Worm (Caenorhabditis elegans) whole organism, L3 larva: ENCODE results near the gene nlp-49.

Experiments
- R02D3.7 ChIP-seq: fragments of 150-350 bp; optimal IDR thresholded peaks from 2 replicates; lab custom pipeline; 2014; ENCODE audit warnings: missing biosample characterization, missing genetic modification characterization
- ZK546.5 ChIP-seq: sonication (generic microtip); optimal IDR thresholded peaks from 2 replicates; lab custom pipeline; 2017; ENCODE audit warnings: missing biosample characterization, missing genetic modification characterization
- aly-2 ChIP-seq: fragments of 150-350 bp; optimal IDR thresholded peaks from 2 replicates; lab custom pipeline; 2014; ENCODE audit warnings: missing biosample characterization, missing genetic modification characterization
- ama-1 ChIP-seq: fragments of 150-350 bp; optimal IDR thresholded peaks from 2 replicates; lab custom pipeline; 2018
- ceh-16 ChIP-seq: sonication (generic microtip); optimal IDR thresholded peaks from 2 replicates; lab custom pipeline; 2017; ENCODE audit warnings: missing biosample characterization, missing genetic modification characterization
- ceh-28 ChIP-seq: fragments of 150-350 bp; optimal IDR thresholded peaks from 2 replicates; lab custom pipeline; 2014; ENCODE audit warnings: missing biosample characterization, missing genetic modification reagents, missing genetic modification characterization
- ceh-82 ChIP-seq: fragments of 150-350 bp; optimal IDR thresholded peaks from 2 replicates; lab custom pipeline; 2014; ENCODE audit warnings: missing biosample characterization, missing genetic modification characterization
- ceh-9 ChIP-seq: sonication (generic microtip); optimal IDR thresholded peaks from 2 replicates; lab custom pipeline; 2018; ENCODE audit warnings: missing biosample characterization, missing genetic modification characterization
- daf-12 ChIP-seq: fragments of 150-350 bp; optimal IDR thresholded peaks from 2 replicates; lab custom pipeline; 2014; ENCODE audit warnings: missing biosample characterization, missing genetic modification reagents, missing genetic modification characterization
- egl-27 ChIP-seq: sonication (generic microtip); optimal IDR thresholded peaks from 4 replicates; lab custom pipeline; 2017; ENCODE audit warnings: missing biosample characterization, missing genetic modification reagents, missing genetic modification characterization
- egl-5 ChIP-seq: fragments of 150-350 bp; optimal IDR thresholded peaks from 2 replicates; lab custom pipeline; 2017; ENCODE audit warnings: missing biosample characterization, missing genetic modification reagents, missing genetic modification characterization, inconsistent platforms
- elt-1 ChIP-seq: fragments of 150-350 bp; optimal IDR thresholded peaks from 2 replicates; lab custom pipeline; 2014; ENCODE audit warnings: missing biosample characterization, missing genetic modification characterization
- elt-2 ChIP-seq: sonication (generic microtip); optimal IDR thresholded peaks from 2 replicates; lab custom pipeline; 2016; ENCODE audit warnings: missing genetic modification reagents, mild to moderate bottlenecking, missing genetic modification characterization, missing compliant biosample characterization
- elt-3 ChIP-seq, 3 experiments: fragments of 150-350 bp in 1 of 3; sonication (generic microtip) in 2 of 3; optimal IDR thresholded peaks; 2 replicates in 2 of 3; 4 replicates in 1 of 3; lab custom pipeline; 2014 to 2017; ENCODE audit warnings: missing biosample characterization in 3 of 3, missing genetic modification characterization in 3 of 3
- eor-1 ChIP-seq, 2 experiments: fragments of 150-350 bp; optimal IDR thresholded peaks; 2 replicates each; lab custom pipeline; 2014 to 2018; ENCODE audit warnings: missing biosample characterization in 2 of 2, missing genetic modification characterization in 2 of 2
- fkh-10 ChIP-seq: sonication (generic microtip); optimal IDR thresholded peaks from 2 replicates; lab custom pipeline; 2017; ENCODE audit warnings: missing biosample characterization, missing genetic modification reagents, missing genetic modification characterization
- fkh-2 ChIP-seq: fragments of 150-350 bp; optimal IDR thresholded peaks from 2 replicates; lab custom pipeline; 2014; ENCODE audit warnings: missing biosample characterization, missing genetic modification reagents, missing genetic modification characterization
- fos-1 ChIP-seq: fragments of 150-350 bp; optimal IDR thresholded peaks from 2 replicates; lab custom pipeline; 2014; ENCODE audit warnings: missing biosample characterization, missing genetic modification characterization
- hmg-11 ChIP-seq: sonication (generic microtip); optimal IDR thresholded peaks from 2 replicates; lab custom pipeline; 2016; ENCODE audit warnings: missing genetic modification characterization, missing compliant biosample characterization
- jun-1 ChIP-seq: fragments of 150-350 bp; optimal IDR thresholded peaks from 2 replicates; lab custom pipeline; 2014; ENCODE audit warnings: missing biosample characterization, missing genetic modification reagents, missing genetic modification characterization
- lin-15B ChIP-seq: fragments of 150-350 bp; optimal IDR thresholded peaks from 2 replicates; lab custom pipeline; 2014; ENCODE audit warnings: missing biosample characterization, missing genetic modification characterization
- lin-39 ChIP-seq: fragments of 150-350 bp; optimal IDR thresholded peaks from 2 replicates; lab custom pipeline; 2018; ENCODE audit warnings: missing biosample characterization, missing genetic modification reagents, missing genetic modification characterization
- lsy-12 ChIP-seq: sonication (generic microtip); optimal IDR thresholded peaks from 2 replicates; lab custom pipeline; 2016; ENCODE audit warnings: mild to moderate bottlenecking, missing genetic modification characterization, missing compliant biosample characterization
- mdl-1 ChIP-seq: fragments of 150-350 bp; optimal IDR thresholded peaks from 2 replicates; lab custom pipeline; 2014; ENCODE audit warnings: missing biosample characterization, missing genetic modification characterization
- mml-1 ChIP-seq: fragments of 150-350 bp; sonication (generic microtip); optimal IDR thresholded peaks from 3 replicates; lab custom pipeline; 2014; ENCODE audit warnings: missing biosample characterization, missing genetic modification characterization
- nfya-1 ChIP-seq: sonication (generic microtip); optimal IDR thresholded peaks from 2 replicates; lab custom pipeline; 2017; ENCODE audit warnings: missing genetic modification characterization, mild to moderate bottlenecking, missing compliant biosample characterization, antibody characterized with exemption, moderate library complexity; ENCODE audit not compliant: insufficient read depth
- nhr-11 ChIP-seq: fragments of 150-350 bp; optimal IDR thresholded peaks from 2 replicates; lab custom pipeline; 2014; ENCODE audit warnings: missing biosample characterization, missing genetic modification characterization
- nhr-12 ChIP-seq: fragments of 150-350 bp; optimal IDR thresholded peaks from 2 replicates; lab custom pipeline; 2014; ENCODE audit warnings: missing biosample characterization, missing genetic modification characterization
- nhr-23 ChIP-seq: fragments of 150-350 bp; optimal IDR thresholded peaks from 2 replicates; lab custom pipeline; 2014; ENCODE audit warnings: missing biosample characterization, missing genetic modification reagents, missing genetic modification characterization
- nhr-237 ChIP-seq: fragments of 150-350 bp; optimal IDR thresholded peaks from 2 replicates; lab custom pipeline; 2014; ENCODE audit warnings: missing biosample characterization, missing genetic modification characterization
- nhr-25 ChIP-seq: sonication (generic microtip); optimal IDR thresholded peaks from 2 replicates; lab custom pipeline; 2017; ENCODE audit warnings: missing biosample characterization, missing genetic modification characterization
- nhr-28 ChIP-seq: fragments of 150-350 bp; optimal IDR thresholded peaks from 2 replicates; lab custom pipeline; 2014; ENCODE audit warnings: missing biosample characterization, missing genetic modification characterization
- nhr-43 ChIP-seq: sonication (generic microtip); optimal IDR thresholded peaks from 2 replicates; lab custom pipeline; 2016; ENCODE audit warnings: mild to moderate bottlenecking, missing genetic modification characterization, missing compliant biosample characterization; ENCODE audit not compliant: poor library complexity, severe bottlenecking
- nhr-67 ChIP-seq: fragments of 150-350 bp; optimal IDR thresholded peaks from 2 replicates; lab custom pipeline; 2014; ENCODE audit warnings: missing biosample characterization, missing genetic modification characterization
- nhr-76 ChIP-seq: fragments of 150-350 bp; sonication (generic microtip); optimal IDR thresholded peaks from 5 replicates; lab custom pipeline; 2014; ENCODE audit warnings: missing biosample characterization, missing genetic modification characterization
- nhr-77 ChIP-seq: fragments of 150-350 bp; optimal IDR thresholded peaks from 2 replicates; lab custom pipeline; 2014; ENCODE audit warnings: missing biosample characterization, missing genetic modification characterization
- pha-4 ChIP-seq: fragments of 150-350 bp; optimal IDR thresholded peaks from 2 replicates; lab custom pipeline; 2014; ENCODE audit warnings: missing biosample characterization, missing genetic modification reagents, missing genetic modification characterization
- pqm-1 ChIP-seq: fragments of 150-350 bp; optimal IDR thresholded peaks from 2 replicates; lab custom pipeline; 2017; ENCODE audit warnings: missing biosample characterization, missing genetic modification characterization, inconsistent platforms
- sea-2 ChIP-seq: fragments of 150-350 bp; sonication (generic microtip); optimal IDR thresholded peaks from 4 replicates; lab custom pipeline; 2014; ENCODE audit warnings: missing biosample characterization, missing genetic modification reagents, missing genetic modification characterization
- skn-1 ChIP-seq: fragments of 150-350 bp; optimal IDR thresholded peaks from 2 replicates; lab custom pipeline; 2014; ENCODE audit warnings: missing biosample characterization, missing genetic modification characterization
- snpc-4 ChIP-seq: fragments of 150-350 bp; optimal IDR thresholded peaks from 2 replicates; lab custom pipeline; 2014; ENCODE audit warnings: missing biosample characterization, missing genetic modification characterization
- tbx-2 ChIP-seq: sonication (generic microtip); optimal IDR thresholded peaks from 2 replicates; lab custom pipeline; 2016; ENCODE audit warnings: mild to moderate bottlenecking, missing genetic modification characterization, missing compliant biosample characterization
- unc-39 ChIP-seq: sonication (generic microtip); optimal IDR thresholded peaks from 4 replicates; lab custom pipeline; 2017; ENCODE audit warnings: missing biosample characterization, missing genetic modification characterization
- unc-62 ChIP-seq: fragments of 150-350 bp; sonication (generic microtip); optimal IDR thresholded peaks from 4 replicates; lab custom pipeline; 2014; ENCODE audit warnings: missing biosample characterization, missing genetic modification reagents, missing genetic modification characterization
- zag-1 ChIP-seq: fragments of 150-350 bp; optimal IDR thresholded peaks from 2 replicates; lab custom pipeline; 2014; ENCODE audit warnings: missing biosample characterization, missing genetic modification characterization
- ztf-11 ChIP-seq: fragments of 150-350 bp; optimal IDR thresholded peaks from 2 replicates; lab custom pipeline; 2014; ENCODE audit warnings: missing biosample characterization, missing genetic modification characterization
- ztf-4 ChIP-seq: fragments of 150-350 bp; optimal IDR thresholded peaks from 2 replicates; lab custom pipeline; 2014; ENCODE audit warnings: missing biosample characterization, missing genetic modification characterization

nlp-49 gene

DNA sequence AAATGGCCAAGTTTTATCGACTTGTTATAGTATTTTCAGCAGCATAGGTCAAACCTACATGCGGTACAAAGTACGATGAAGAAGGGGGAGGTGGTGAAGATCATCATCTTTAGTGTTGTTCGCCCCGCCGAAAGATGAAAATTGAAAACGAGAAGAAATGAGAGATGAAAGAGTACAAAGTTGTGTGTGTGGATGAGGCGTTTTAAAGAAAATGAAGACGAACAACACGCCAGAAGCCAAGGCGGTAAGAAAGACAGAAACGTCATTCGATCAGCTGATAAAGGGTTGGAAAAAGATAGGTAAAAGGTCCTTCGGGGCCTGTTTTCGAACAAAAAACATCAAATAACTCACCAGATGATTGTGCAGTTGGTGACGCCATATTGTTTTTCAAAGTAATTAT, 39.5 kb downstream of the nlp-49 start:
- TF ChIP-seq sea-2 (no peak), ztf-11 (tag; lab: Kevin White, UChicago) (no peak), ceh-16 (tag; lab: Kevin White, UChicago) (no peak), egl-5 (no peak), hmg-11 (tag; lab: Kevin White, UChicago) (no peak), elt-2 (tag; lab: Kevin White, UChicago) (no peak), nhr-237 (tag; lab: Kevin White, UChicago) (no peak), mdl-1 (no peak), daf-12 (no peak), ama-1 (lab: Kevin White, UChicago) (no peak)

DNA sequence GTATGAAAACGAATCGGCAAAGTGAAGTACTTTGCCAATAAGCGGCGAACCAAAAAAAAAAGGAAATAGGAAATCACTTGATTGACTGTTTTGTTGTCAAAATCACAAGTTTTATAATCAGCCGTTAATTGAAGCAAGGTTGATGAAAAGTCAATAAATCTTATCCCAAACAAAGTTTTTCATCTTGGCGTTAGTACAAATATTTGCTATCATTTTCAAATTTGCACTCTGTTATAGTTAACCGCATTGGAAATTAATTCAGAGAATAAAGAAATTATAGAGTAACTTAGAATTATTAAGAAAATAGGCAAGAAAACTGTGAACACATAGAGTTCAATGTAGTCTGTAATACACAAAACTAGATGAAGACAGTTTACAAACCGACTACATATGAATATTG, 40.0 kb downstream of the nlp-49 start, which contains the start of gene acs-17:
TSS of gene acs-17 (minus strand) at position 23 of the 400 bp plus-strand sequence.
- TF ChIP-seq zag-1 (tag; lab: Kevin White, UChicago) (no peak), fkh-10 (GFP tag; lab: Kevin White, UChicago) (no peak), nhr-25 (peak; percentile 7), skn-1 (tag; lab: Kevin White, UChicago) (no peak)
- TF ChIP-seq, all 47 proteins: peak for 1

- TF ChIP-seq ceh-16 (tag; lab: Kevin White, UChicago): no peak
Observed at ce11 chrX:5948769-5949168, 44.3 kb downstream of the nlp-49 start, which contains the start of gene mig-23. TSS of gene mig-23 (minus strand) at chrX:5948869.

ce11 chrX:5953174-5953573, 48.7 kb downstream of the nlp-49 start, which contains the start of the genes R07E4.5 and R07E4.3:
TSS of gene R07E4.5 (minus strand) at chrX:5953174.
TSS of gene R07E4.3 (plus strand) at chrX:5953458.
- TF ChIP-seq egl-27 (tag; lab: Kevin White, UChicago) (no peak), nhr-23 (tag; lab: Kevin White, UChicago) (no peak), lin-15B (tag; lab: Kevin White, UChicago) (peak; percentile 89), snpc-4 (peak; percentile 66), elt-1 (tag; lab: Kevin White, UChicago) (no peak), skn-1 (tag; lab: Kevin White, UChicago) (no peak), ceh-16 (tag; lab: Kevin White, UChicago) (no peak), elt-3 (tag; optimal IDR thresholded peaks at IDR 0.05; lab: Kevin White, UChicago) (no peak), pqm-1 (tag; lab: Kevin White, UChicago) (peak; percentile 39), aly-2 (no peak), mdl-1 (no peak), nhr-12 (no peak), sea-2 (no peak), nhr-76 (tag; lab: Kevin White, UChicago) (no peak), egl-5 (peak; percentile 81), ceh-28 (tag; lab: Kevin White, UChicago) (no peak), nhr-43 (tag; lab: Kevin White, UChicago) (peak; percentile 60), nhr-28 (no peak), fkh-2 (no peak), nhr-67 (tag; lab: Kevin White, UChicago) (no peak), fkh-10 (GFP tag; lab: Kevin White, UChicago) (no peak), ztf-4 (tag; lab: Kevin White, UChicago) (no peak), R02D3.7 (tag; lab: Kevin White, UChicago) (peak; percentile 3), hmg-11 (tag; lab: Kevin White, UChicago) (peak; percentile 60), unc-62 (GFP tag; lab: Kevin White, UChicago) (no peak), eor-1 (tag; optimal IDR thresholded peaks at IDR 0.05; lab: Kevin White, UChicago) (no peak), fos-1 (no peak), ztf-11 (tag; lab: Kevin White, UChicago) (no peak), nhr-25 (peak; percentile 82), pha-4 (tag; lab: Kevin White, UChicago) (peak; percentile 90), unc-39 (no peak), ama-1 (lab: Kevin White, UChicago) (no peak), nhr-11 (no peak), tbx-2 (tag; lab: Kevin White, UChicago) (no peak), jun-1 (tag; lab: Kevin White, UChicago) (no peak), ceh-9 (tag; lab: Kevin White, UChicago) (no peak), lin-39 (tag; lab: Kevin White, UChicago) (peak; percentile 91), zag-1 (tag; lab: Kevin White, UChicago) (no peak), lsy-12 (tag; lab: Kevin White, UChicago) (no peak), mml-1 (no peak), ceh-82 (tag; lab: Kevin White, UChicago) (no peak), nfya-1 (tag; lab: Kevin White, UChicago) (peak; percentile 86), nhr-77 (tag; lab: Kevin White, UChicago) (no peak), nhr-237 (tag; lab: Kevin White, UChicago) (no peak), elt-2 (tag; lab: Kevin White, UChicago) (peak; percentile 37), ZK546.5 (tag; lab: Kevin White, UChicago) (no peak)
